Worm (Caenorhabditis elegans) whole organism, L3 larva: Measurements from ENCODE around the gene irld-21.
A peak's percentile ranks its signal among the peaks of the same experiment; 100 is the strongest.

Experiments
- R02D3.7 ChIP-seq: fragments of 150-350 bp; optimal IDR thresholded peaks from 2 replicates; lab custom pipeline; 2014; ENCODE audit warnings: missing biosample characterization, missing genetic modification characterization
- ZK546.5 ChIP-seq: sonication (generic microtip); optimal IDR thresholded peaks from 2 replicates; lab custom pipeline; 2017; ENCODE audit warnings: missing biosample characterization, missing genetic modification characterization
- aly-2 ChIP-seq: fragments of 150-350 bp; optimal IDR thresholded peaks from 2 replicates; lab custom pipeline; 2014; ENCODE audit warnings: missing biosample characterization, missing genetic modification characterization
- ceh-16 ChIP-seq: sonication (generic microtip); optimal IDR thresholded peaks from 2 replicates; lab custom pipeline; 2017; ENCODE audit warnings: missing biosample characterization, missing genetic modification characterization
- ceh-9 ChIP-seq: sonication (generic microtip); optimal IDR thresholded peaks from 2 replicates; lab custom pipeline; 2018; ENCODE audit warnings: missing biosample characterization, missing genetic modification characterization
- daf-12 ChIP-seq: fragments of 150-350 bp; optimal IDR thresholded peaks from 2 replicates; lab custom pipeline; 2014; ENCODE audit warnings: missing biosample characterization, missing genetic modification reagents, missing genetic modification characterization
- fkh-10 ChIP-seq: sonication (generic microtip); optimal IDR thresholded peaks from 2 replicates; lab custom pipeline; 2017; ENCODE audit warnings: missing biosample characterization, missing genetic modification reagents, missing genetic modification characterization
- fkh-2 ChIP-seq: fragments of 150-350 bp; optimal IDR thresholded peaks from 2 replicates; lab custom pipeline; 2014; ENCODE audit warnings: missing biosample characterization, missing genetic modification reagents, missing genetic modification characterization
- fos-1 ChIP-seq: fragments of 150-350 bp; optimal IDR thresholded peaks from 2 replicates; lab custom pipeline; 2014; ENCODE audit warnings: missing biosample characterization, missing genetic modification characterization
- hmg-11 ChIP-seq: sonication (generic microtip); optimal IDR thresholded peaks from 2 replicates; lab custom pipeline; 2016; ENCODE audit warnings: missing genetic modification characterization, missing compliant biosample characterization
- lin-39 ChIP-seq: fragments of 150-350 bp; optimal IDR thresholded peaks from 2 replicates; lab custom pipeline; 2018; ENCODE audit warnings: missing biosample characterization, missing genetic modification reagents, missing genetic modification characterization
- mdl-1 ChIP-seq: fragments of 150-350 bp; optimal IDR thresholded peaks from 2 replicates; lab custom pipeline; 2014; ENCODE audit warnings: missing biosample characterization, missing genetic modification characterization
- mml-1 ChIP-seq: fragments of 150-350 bp; sonication (generic microtip); optimal IDR thresholded peaks from 3 replicates; lab custom pipeline; 2014; ENCODE audit warnings: missing biosample characterization, missing genetic modification characterization
- nhr-23 ChIP-seq: fragments of 150-350 bp; optimal IDR thresholded peaks from 2 replicates; lab custom pipeline; 2014; ENCODE audit warnings: missing biosample characterization, missing genetic modification reagents, missing genetic modification characterization
- nhr-237 ChIP-seq: fragments of 150-350 bp; optimal IDR thresholded peaks from 2 replicates; lab custom pipeline; 2014; ENCODE audit warnings: missing biosample characterization, missing genetic modification characterization
- nhr-25 ChIP-seq: sonication (generic microtip); optimal IDR thresholded peaks from 2 replicates; lab custom pipeline; 2017; ENCODE audit warnings: missing biosample characterization, missing genetic modification characterization
- nhr-43 ChIP-seq: sonication (generic microtip); optimal IDR thresholded peaks from 2 replicates; lab custom pipeline; 2016; ENCODE audit warnings: mild to moderate bottlenecking, missing genetic modification characterization, missing compliant biosample characterization; ENCODE audit not compliant: poor library complexity, severe bottlenecking
- nhr-67 ChIP-seq: fragments of 150-350 bp; optimal IDR thresholded peaks from 2 replicates; lab custom pipeline; 2014; ENCODE audit warnings: missing biosample characterization, missing genetic modification characterization
- nhr-76 ChIP-seq: fragments of 150-350 bp; sonication (generic microtip); optimal IDR thresholded peaks from 5 replicates; lab custom pipeline; 2014; ENCODE audit warnings: missing biosample characterization, missing genetic modification characterization
- nhr-77 ChIP-seq: fragments of 150-350 bp; optimal IDR thresholded peaks from 2 replicates; lab custom pipeline; 2014; ENCODE audit warnings: missing biosample characterization, missing genetic modification characterization
- pqm-1 ChIP-seq: fragments of 150-350 bp; optimal IDR thresholded peaks from 2 replicates; lab custom pipeline; 2017; ENCODE audit warnings: missing biosample characterization, missing genetic modification characterization, inconsistent platforms
- sea-2 ChIP-seq: fragments of 150-350 bp; sonication (generic microtip); optimal IDR thresholded peaks from 4 replicates; lab custom pipeline; 2014; ENCODE audit warnings: missing biosample characterization, missing genetic modification reagents, missing genetic modification characterization
- snpc-4 ChIP-seq: fragments of 150-350 bp; optimal IDR thresholded peaks from 2 replicates; lab custom pipeline; 2014; ENCODE audit warnings: missing biosample characterization, missing genetic modification characterization
- tbx-2 ChIP-seq: sonication (generic microtip); optimal IDR thresholded peaks from 2 replicates; lab custom pipeline; 2016; ENCODE audit warnings: mild to moderate bottlenecking, missing genetic modification characterization, missing compliant biosample characterization
- ztf-11 ChIP-seq: fragments of 150-350 bp; optimal IDR thresholded peaks from 2 replicates; lab custom pipeline; 2014; ENCODE audit warnings: missing biosample characterization, missing genetic modification characterization
- ztf-4 ChIP-seq: fragments of 150-350 bp; optimal IDR thresholded peaks from 2 replicates; lab custom pipeline; 2014; ENCODE audit warnings: missing biosample characterization, missing genetic modification characterization

The irld-21 gene

DNA sequence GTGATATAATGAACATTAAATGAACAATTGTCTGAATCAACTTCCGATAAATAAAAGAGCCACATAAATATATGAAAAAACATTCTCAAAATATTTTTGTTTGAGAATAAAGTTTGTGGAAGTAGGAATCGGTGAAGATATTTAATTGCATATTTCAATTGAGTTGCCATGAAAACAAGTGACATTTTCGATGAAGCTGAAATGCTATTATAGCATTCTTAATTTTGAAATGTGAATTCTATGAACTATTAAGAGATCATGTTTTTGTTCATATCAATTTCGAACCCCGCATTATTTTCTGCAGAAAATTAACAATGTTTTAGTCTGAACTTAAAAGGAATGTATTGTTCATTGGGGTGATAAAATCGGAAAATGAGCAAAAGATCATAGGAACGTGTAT, at the start of gene irld-21:
Gene irld-21 (minus strand): TSS at position 101 of the 400 bp plus-strand sequence.
- TF ChIP-seq hmg-11 (tag; lab: Kevin White, UChicago) (no peak), R02D3.7 (no peak)

DNA sequence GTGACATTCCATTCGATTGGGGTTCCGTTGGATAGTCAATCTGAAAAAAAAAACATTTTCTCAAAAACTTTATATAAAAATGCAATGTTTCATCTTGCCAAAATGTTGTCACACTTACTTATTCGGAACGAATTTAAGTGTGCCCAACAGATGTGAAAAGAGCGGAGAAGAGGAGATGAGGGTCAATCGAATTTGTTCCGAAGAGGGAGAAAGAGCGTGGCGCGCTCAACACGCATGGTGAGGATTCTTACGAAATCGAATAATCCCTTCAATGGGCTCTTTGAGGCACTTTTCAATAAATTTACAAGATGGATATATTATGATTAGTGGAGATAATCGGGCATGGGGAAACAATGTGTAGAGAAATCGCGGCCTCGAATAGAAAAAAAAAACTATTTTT, 48.7 kb upstream of the irld-21 start:
- TF ChIP-seq nhr-43 (tag; lab: Kevin White, UChicago) = no peak
- TF ChIP-seq fkh-10 (GFP tag; lab: Kevin White, UChicago) = peak; percentile 93

DNA sequence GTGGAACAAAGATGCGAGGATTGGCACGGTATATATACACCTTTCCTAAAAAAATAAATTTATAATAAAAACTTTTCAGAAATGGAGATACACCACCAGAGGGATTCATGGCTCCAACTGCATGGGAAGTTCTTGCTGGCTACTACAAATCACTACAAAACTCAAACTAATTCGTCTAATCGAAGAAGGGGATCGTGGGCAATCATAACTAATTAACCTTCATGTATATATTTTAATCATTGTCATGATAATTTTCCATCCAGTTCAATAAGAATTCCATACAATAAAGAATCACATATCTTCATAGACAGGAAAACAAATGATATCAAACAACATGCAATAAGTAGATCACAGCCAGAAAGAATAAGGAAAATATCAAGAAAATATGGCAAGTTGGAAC, 42.0 kb upstream of the irld-21 start:
- TF ChIP-seq R02D3.7 (no peak), lin-39 (tag; lab: Kevin White, UChicago) (no peak), tbx-2 (tag; lab: Kevin White, UChicago) (no peak), nhr-43 (tag; lab: Kevin White, UChicago) (no peak), fos-1 (tag; lab: Kevin White, UChicago) (no peak), ceh-9 (tag; lab: Kevin White, UChicago) (no peak), nhr-237 (no peak), nhr-25 (tag; lab: Kevin White, UChicago) (no peak), nhr-23 (tag; lab: Kevin White, UChicago) (no peak), nhr-67 (tag; lab: Kevin White, UChicago) (no peak), nhr-76 (tag; lab: Kevin White, UChicago) (no peak), ceh-16 (tag; lab: Kevin White, UChicago) (no peak), sea-2 (GFP tag; lab: Kevin White, UChicago) (no peak), nhr-77 (tag; lab: Kevin White, UChicago) (no peak), ztf-11 (no peak), pqm-1 (tag; lab: Kevin White, UChicago) (no peak)

DNA sequence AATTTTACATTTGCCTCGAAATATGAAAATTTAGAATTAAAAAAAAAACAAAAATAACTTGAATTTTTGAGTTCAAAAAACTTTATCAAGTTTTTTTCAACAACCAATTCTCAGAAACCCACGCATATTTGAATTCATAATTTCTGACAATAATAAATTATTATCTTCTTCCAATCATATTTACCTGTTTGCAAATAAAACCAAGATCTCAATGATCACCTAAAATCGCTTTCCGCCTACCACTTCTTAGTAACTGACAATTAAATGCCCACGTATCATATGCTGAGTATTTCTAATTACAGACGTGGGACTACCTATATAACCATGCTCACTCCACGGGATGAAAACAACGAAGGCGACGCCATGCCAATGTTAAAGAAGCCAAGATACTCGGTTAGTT, 39.6 kb upstream of the irld-21 start, which contains the start of gene pps-1:
Gene pps-1 (plus strand): TSS at position 301 of the 400 bp plus-strand sequence.
- TF ChIP-seq mml-1 (tag; lab: Kevin White, UChicago) = no peak

DNA sequence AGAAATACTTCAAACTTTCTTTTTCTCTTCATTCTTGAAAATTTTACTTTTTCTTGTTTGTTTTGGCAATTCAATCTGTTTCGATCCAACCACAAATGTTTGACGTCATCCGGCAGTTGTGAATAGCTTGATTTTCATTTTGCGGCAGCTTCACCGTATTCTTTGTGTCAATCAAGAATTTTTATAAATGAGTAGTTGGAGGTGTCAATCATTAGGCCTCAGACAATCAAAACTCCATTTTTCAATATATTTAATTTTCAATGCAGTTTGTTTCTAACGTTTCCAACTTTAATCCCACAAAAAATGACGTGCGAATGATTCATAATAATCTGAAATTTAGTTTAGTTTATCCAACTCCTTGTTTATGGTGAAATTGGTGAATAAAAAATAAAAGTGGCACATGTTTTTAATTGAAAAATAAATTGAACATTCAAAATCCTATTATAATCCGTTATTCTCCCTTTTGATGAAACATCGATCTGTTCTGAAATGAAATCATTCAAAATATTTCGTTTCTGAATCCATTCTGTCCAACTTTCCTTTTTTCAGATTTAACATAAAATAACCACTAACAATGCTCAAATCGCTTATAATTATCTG, 35.5 kb upstream of the irld-21 start, which contains the start of gene ttr-53:
Gene ttr-53 (plus strand): TSS at position 550 of the 600 bp plus-strand sequence.
- TF ChIP-seq ceh-16 (tag; lab: Kevin White, UChicago) (no peak), ztf-4 (no peak), fkh-2 (tag; lab: Kevin White, UChicago) (no peak), R02D3.7 (no peak), fos-1 (tag; lab: Kevin White, UChicago) (no peak), mdl-1 (tag; lab: Kevin White, UChicago) (no peak), nhr-67 (tag; lab: Kevin White, UChicago) (no peak), tbx-2 (tag; lab: Kevin White, UChicago) (no peak), nhr-23 (tag; lab: Kevin White, UChicago) (no peak)

DNA sequence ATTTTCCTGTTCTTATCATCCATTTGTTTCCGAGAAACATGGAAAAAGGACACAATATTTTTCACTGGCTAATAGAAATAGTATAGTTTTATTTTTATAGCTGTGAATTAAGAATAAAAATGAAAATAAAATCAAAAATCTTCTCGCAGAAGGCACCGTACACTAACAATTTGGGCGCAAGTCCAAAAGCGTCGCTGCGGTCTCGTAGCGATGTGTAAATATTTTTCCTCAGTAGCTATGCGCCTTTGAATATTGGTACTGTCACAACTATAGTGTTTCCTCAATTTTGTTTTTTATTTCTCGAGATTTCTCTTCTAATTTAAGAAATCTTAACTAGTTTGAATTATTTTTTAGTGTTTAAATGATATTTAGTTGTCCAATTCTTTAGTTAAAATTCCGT, 34.9 kb upstream of the irld-21 start:
- TF ChIP-seq daf-12 (tag; lab: Kevin White, UChicago) = no peak
- no peak for TF ChIP-seq ZK546.5 (tag; lab: Kevin White, UChicago)
- TF ChIP-seq ceh-9 (tag; lab: Kevin White, UChicago) = no peak
- no peak for TF ChIP-seq fkh-2 (tag; lab: Kevin White, UChicago)
- TF ChIP-seq lin-39 (tag; lab: Kevin White, UChicago) = no peak
- no peak for TF ChIP-seq nhr-25 (tag; lab: Kevin White, UChicago)
- TF ChIP-seq hmg-11 (tag; lab: Kevin White, UChicago) = no peak
- no peak for TF ChIP-seq aly-2 (tag; lab: Kevin White, UChicago)
- TF ChIP-seq fos-1 (tag; lab: Kevin White, UChicago) = no peak

DNA sequence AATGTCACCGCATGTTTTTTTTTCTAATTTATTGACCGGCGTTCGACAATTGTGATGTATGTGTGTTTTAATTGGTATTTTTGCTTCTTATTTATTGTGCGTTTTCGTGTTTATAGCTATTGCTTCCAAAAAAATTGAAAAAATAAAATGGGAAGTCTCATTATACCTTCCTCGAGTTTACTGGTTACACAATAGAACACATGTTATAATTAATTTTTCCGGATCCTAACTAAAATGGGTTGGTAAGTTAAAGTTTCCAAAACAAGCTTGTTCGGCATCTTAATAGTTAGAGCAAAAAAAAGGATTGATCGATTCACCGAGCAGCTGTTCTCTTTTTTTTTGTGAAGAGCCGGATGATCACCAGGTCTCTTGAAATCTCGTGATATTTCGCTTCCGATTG, 33.4 kb upstream of the irld-21 start, which contains the start of gene ttr-54:
Gene ttr-54 (plus strand): TSS at position 301 of the 400 bp plus-strand sequence.
- TF ChIP-seq lin-39 (tag; lab: Kevin White, UChicago) (no peak), snpc-4 (no peak)
- TF ChIP-seq, all 47 proteins: peak for 0
